Worm (Caenorhabditis elegans) whole organism, L2 larva: ENCODE measurements around the gene Y116F11A.6.

Source experiments
- F13H6.1 ChIP-seq: sonication (generic microtip); optimal IDR thresholded peaks from 2 replicates; lab custom pipeline; 2016; ENCODE audit warnings: missing genetic modification characterization, missing compliant biosample characterization
- Y55F3AM.14 ChIP-seq: fragments of 200-800 bp; sonication (Bioruptor generic); optimal IDR thresholded peaks from 2 replicates; lab custom pipeline; 2018; ENCODE audit warnings: mild to moderate bottlenecking, missing genetic modification characterization, missing compliant biosample characterization
- ama-1 ChIP-seq: fragments of 150-350 bp; optimal IDR thresholded peaks from 2 replicates; lab custom pipeline; 2018; ENCODE audit warnings: inconsistent platforms
- elt-1 ChIP-seq: fragments of 150-350 bp; optimal IDR thresholded peaks from 2 replicates; lab custom pipeline; 2014; ENCODE audit warnings: missing biosample characterization, missing genetic modification characterization
- elt-3 ChIP-seq: sonication (generic microtip); optimal IDR thresholded peaks from 2 replicates; lab custom pipeline; 2017; ENCODE audit warnings: missing biosample characterization, missing genetic modification characterization
- fos-1 ChIP-seq: fragments of 150-350 bp; optimal IDR thresholded peaks from 2 replicates; lab custom pipeline; 2014; ENCODE audit warnings: missing biosample characterization, missing genetic modification characterization
- mab-5 ChIP-seq: fragments of 150-350 bp; optimal IDR thresholded peaks from 2 replicates; lab custom pipeline; 2014; ENCODE audit warnings: missing biosample characterization, missing genetic modification characterization
- nhr-11 ChIP-seq: fragments of 150-350 bp; optimal IDR thresholded peaks from 2 replicates; lab custom pipeline; 2014; ENCODE audit warnings: missing biosample characterization, missing genetic modification characterization
- nhr-237 ChIP-seq: fragments of 150-350 bp; optimal IDR thresholded peaks from 2 replicates; lab custom pipeline; 2014; ENCODE audit warnings: missing biosample characterization, missing genetic modification characterization
- nhr-77 ChIP-seq: fragments of 150-350 bp; optimal IDR thresholded peaks from 2 replicates; lab custom pipeline; 2014; ENCODE audit warnings: missing biosample characterization, missing genetic modification characterization
- zag-1 ChIP-seq: fragments of 150-350 bp; optimal IDR thresholded peaks from 2 replicates; lab custom pipeline; 2014; ENCODE audit warnings: missing biosample characterization, missing genetic modification characterization
- ztf-4 ChIP-seq: fragments of 150-350 bp; optimal IDR thresholded peaks from 2 replicates; lab custom pipeline; 2014; ENCODE audit warnings: missing biosample characterization, missing genetic modification characterization

- TF ChIP-seq fos-1 (tag; lab: Kevin White, UChicago) (no peak), nhr-237 (tag; lab: Kevin White, UChicago) (no peak), mab-5 (tag; lab: Kevin White, UChicago) (no peak), elt-3 (tag; lab: Kevin White, UChicago) (no peak), elt-1 (tag; lab: Kevin White, UChicago) (no peak), nhr-11 (tag; lab: Kevin White, UChicago) (no peak), ztf-4 (tag; lab: Kevin White, UChicago) (no peak), F13H6.1 (no peak), Y55F3AM.14 (GFP tag; lab: Kevin White, UChicago) (no peak), zag-1 (no peak), ama-1 (lab: Kevin White, UChicago) (no peak), nhr-77 (tag; lab: Kevin White, UChicago) (no peak)
Observed at ce11 chrV:19722881-19723280, 3.5 kb downstream of the Y116F11A.6 start.
